Worm (Caenorhabditis elegans) whole organism, L4 larva: ENCODE results near the gene M79.2.

Source experiments
- F49E8.2 ChIP-seq: sonication (generic microtip); optimal IDR thresholded peaks from 2 replicates; lab custom pipeline; 2016; ENCODE audit warnings: missing compliant biosample characterization, mild to moderate bottlenecking, missing genetic modification characterization, borderline replicate concordance
- aly-2 ChIP-seq: sonication (generic microtip); optimal IDR thresholded peaks from 2 replicates; lab custom pipeline; 2018; ENCODE audit warnings: missing biosample characterization, missing genetic modification characterization
- ama-1 ChIP-seq: fragments of 150-350 bp; optimal IDR thresholded peaks from 2 replicates; lab custom pipeline; 2014; ENCODE audit warnings: inconsistent platforms, mixed read lengths
- ceh-28 ChIP-seq: fragments of 150-350 bp; optimal IDR thresholded peaks from 2 replicates; lab custom pipeline; 2014; ENCODE audit warnings: missing biosample characterization, missing genetic modification reagents, missing genetic modification characterization
- dpl-1 ChIP-seq: fragments of 150-350 bp; optimal IDR thresholded peaks from 2 replicates; lab custom pipeline; 2014; ENCODE audit warnings: missing biosample characterization, missing genetic modification reagents, missing genetic modification characterization
- egl-43 ChIP-seq: fragments of 200-800 bp; sonication (Bioruptor generic); IDR thresholded peaks from 2 replicates; pipeline ENCODE4 v1.3.6; 2022; ENCODE audit warnings: missing genetic modification reagents, missing genetic modification characterization, missing compliant biosample characterization
- hlh-30 ChIP-seq: sonication (generic microtip); optimal IDR thresholded peaks from 2 replicates; lab custom pipeline; 2017; ENCODE audit warnings: antibody characterized with exemption, mild to moderate bottlenecking, missing genetic modification characterization, missing compliant biosample characterization; ENCODE audit not compliant: insufficient read depth
- lim-7 ChIP-seq: fragments of 200-800 bp; sonication (Bioruptor generic); IDR thresholded peaks from 2 replicates; pipeline ENCODE4 v1.3.6; 2022; ENCODE audit warnings: missing genetic modification characterization, missing compliant biosample characterization
- lin-13 ChIP-seq: fragments of 150-350 bp; optimal IDR thresholded peaks from 2 replicates; lab custom pipeline; 2014; ENCODE audit warnings: missing biosample characterization, missing genetic modification reagents, missing genetic modification characterization
- nhr-10 ChIP-seq: fragments of 150-350 bp; optimal IDR thresholded peaks from 2 replicates; lab custom pipeline; 2014; ENCODE audit warnings: missing biosample characterization, missing genetic modification characterization
- nhr-25 ChIP-seq: sonication (generic microtip); optimal IDR thresholded peaks from 2 replicates; lab custom pipeline; 2017; ENCODE audit warnings: missing genetic modification characterization, mild to moderate bottlenecking, missing compliant biosample characterization, antibody characterized with exemption, moderate library complexity, borderline replicate concordance; ENCODE audit not compliant: insufficient read depth
- pha-4 ChIP-seq, 2 experiments: fragments of 150-350 bp in 1 of 2; fragments of 200-800 bp in 1 of 2; sonication (Bioruptor generic) in 1 of 2; IDR thresholded peaks in 1 of 2; optimal IDR thresholded peaks in 1 of 2; 2 replicates each; pipeline versions ENCODE4 v1.3.6 to Lab custom; 2014 to 2022; ENCODE audit warnings: missing genetic modification characterization in 2 of 2, missing genetic modification reagents in 2 of 2, missing biosample characterization in 1 of 2, missing compliant biosample characterization in 1 of 2
- skn-1 ChIP-seq: fragments of 150-350 bp; optimal IDR thresholded peaks from 2 replicates; lab custom pipeline; 2014; ENCODE audit warnings: missing biosample characterization, missing genetic modification characterization
- spr-3 ChIP-seq: fragments of 200-800 bp; sonication (Bioruptor generic); optimal IDR thresholded peaks from 2 replicates; lab custom pipeline; 2018; ENCODE audit warnings: mild to moderate bottlenecking, missing genetic modification characterization, missing compliant biosample characterization

ce11 chrX:10596420-10596907 is 32.1 kb downstream of the M79.2 start:
- no peak for TF ChIP-seq hlh-30 (tag; lab: Kevin White, UChicago)
- no peak for TF ChIP-seq lin-13 (GFP tag; lab: Kevin White, UChicago)
- no peak for TF ChIP-seq pha-4 (GFP tag; IDR thresholded peaks at IDR 0.05; lab: Robert Waterston, UW)
- no peak for TF ChIP-seq pha-4 (tag; optimal IDR thresholded peaks at IDR 0.05; lab: Kevin White, UChicago)
- no peak for TF ChIP-seq dpl-1 (GFP tag; lab: Kevin White, UChicago)
- TF ChIP-seq egl-43 (GFP tag; lab: Robert Waterston, UW), result no peak
- TF ChIP-seq spr-3 (GFP tag; lab: Kevin White, UChicago), result no peak
- TF ChIP-seq F49E8.2 (tag; lab: Kevin White, UChicago), result no peak
- TF ChIP-seq aly-2 (tag; lab: Kevin White, UChicago), result no peak
- TF ChIP-seq lim-7 (GFP tag; lab: Robert Waterston, UW), result no peak
- no peak for TF ChIP-seq ama-1
- TF ChIP-seq nhr-10, result no peak
- TF ChIP-seq skn-1 (tag; lab: Kevin White, UChicago), result no peak
- TF ChIP-seq ceh-28 (tag; lab: Kevin White, UChicago), result no peak
- TF ChIP-seq nhr-25 (tag; lab: Kevin White, UChicago), result no peak
